Fruit fly (Drosophila melanogaster) whole organism, embryonic: Measurements from ENCODE around the gene Syx5.

Source experiments
- Adf1 ChIP-seq: fragments of 200-800 bp; sonication (Bioruptor generic); IDR thresholded peaks from 2 replicates; pipeline ENCODE4 v1.3.6; 2022; ENCODE audit warnings: missing biosample characterization, missing genetic modification characterization
- BEAF-32 ChIP-seq: fragments of 200-800 bp; sonication (Bioruptor generic); optimal IDR thresholded peaks from 3 replicates; lab custom pipeline; 2017; ENCODE audit warnings: missing biosample characterization, missing genetic modification characterization, mild to moderate bottlenecking, moderate library complexity, missing genetic modification reagents
- Blimp-1 ChIP-seq: fragments of 200-800 bp; sonication (Bioruptor generic); optimal IDR thresholded peaks from 3 replicates; lab custom pipeline; 2018; ENCODE audit warnings: missing biosample characterization, missing genetic modification characterization, mild to moderate bottlenecking, moderate library complexity, missing genetic modification reagents
- C15 ChIP-seq: fragments of 200-800 bp; sonication (Bioruptor generic); IDR thresholded peaks from 3 replicates; pipeline ENCODE4 v1.3.6; 2022; ENCODE audit warnings: missing biosample characterization, missing genetic modification characterization
- CG10565 ChIP-seq: fragments of 200-800 bp; sonication (Bioruptor generic); optimal IDR thresholded peaks from 3 replicates; lab custom pipeline; 2016; ENCODE audit warnings: missing biosample characterization, mild to moderate bottlenecking, missing genetic modification characterization
- CG10979 ChIP-seq: fragments of 200-800 bp; sonication (Bioruptor generic); optimal IDR thresholded peaks from 2 replicates; lab custom pipeline; 2018; ENCODE audit warnings: missing biosample characterization, mild to moderate bottlenecking, missing genetic modification characterization, moderate library complexity
- CG11398 ChIP-seq: fragments of 200-800 bp; sonication (Bioruptor generic); optimal IDR thresholded peaks from 2 replicates; lab custom pipeline; 2016; ENCODE audit warnings: missing biosample characterization, missing genetic modification characterization
- CG12071 ChIP-seq: fragments of 200-800 bp; sonication (Bioruptor generic); optimal IDR thresholded peaks from 3 replicates; lab custom pipeline; 2018; ENCODE audit warnings: missing biosample characterization, mild to moderate bottlenecking, missing genetic modification characterization
- CG12236 ChIP-seq: fragments of 200-800 bp; sonication (Bioruptor generic); optimal IDR thresholded peaks from 2 replicates; lab custom pipeline; 2016; ENCODE audit warnings: missing biosample characterization, missing genetic modification characterization
- CG12659 ChIP-seq: fragments of 200-800 bp; sonication (Bioruptor generic); optimal IDR thresholded peaks from 3 replicates; lab custom pipeline; 2017; ENCODE audit warnings: mild to moderate bottlenecking, missing biosample characterization, missing genetic modification reagents, missing genetic modification characterization
- CG12942 ChIP-seq: fragments of 200-800 bp; sonication (Bioruptor generic); optimal IDR thresholded peaks from 3 replicates; lab custom pipeline; 2016; ENCODE audit warnings: missing biosample characterization, missing genetic modification characterization
- CG13296 ChIP-seq: fragments of 200-800 bp; sonication (Bioruptor generic); optimal IDR thresholded peaks from 3 replicates; lab custom pipeline; 2018; ENCODE audit warnings: missing biosample characterization, mild to moderate bottlenecking, missing genetic modification characterization
- CG14710 ChIP-seq: fragments of 200-800 bp; sonication (Bioruptor generic); optimal IDR thresholded peaks from 3 replicates; lab custom pipeline; 2019; ENCODE audit warnings: missing biosample characterization, mild to moderate bottlenecking, missing genetic modification characterization, moderate library complexity
- CG1529 ChIP-seq: fragments of 200-800 bp; sonication (Bioruptor generic); optimal IDR thresholded peaks from 3 replicates; lab custom pipeline; 2018; ENCODE audit warnings: missing biosample characterization, missing genetic modification characterization
- CG17328 ChIP-seq: fragments of 200-800 bp; sonication (Bioruptor generic); IDR thresholded peaks from 2 replicates; pipeline ENCODE4 v1.3.6; 2022; ENCODE audit warnings: missing biosample characterization, missing genetic modification characterization
- CG17359 ChIP-seq: fragments of 200-800 bp; sonication (Bioruptor generic); optimal IDR thresholded peaks from 3 replicates; lab custom pipeline; 2018; ENCODE audit warnings: missing biosample characterization, mild to moderate bottlenecking, missing genetic modification characterization, moderate library complexity
- CG17829 ChIP-seq: fragments of 200-800 bp; optimal IDR thresholded peaks from 2 replicates; lab custom pipeline; 2019; ENCODE audit warnings: missing biosample characterization, mild to moderate bottlenecking, missing genetic modification characterization, moderate library complexity
- CG17912 ChIP-seq: fragments of 200-800 bp; sonication (Bioruptor generic); optimal IDR thresholded peaks from 2 replicates; lab custom pipeline; 2018; ENCODE audit warnings: missing biosample characterization, mild to moderate bottlenecking, missing genetic modification characterization
- CG1832 ChIP-seq: fragments of 200-800 bp; sonication (Bioruptor generic); optimal IDR thresholded peaks from 2 replicates; lab custom pipeline; 2017; ENCODE audit warnings: missing biosample characterization, mild to moderate bottlenecking, missing genetic modification characterization, inconsistent platforms
- CG18599 ChIP-seq: fragments of 200-800 bp; sonication (Bioruptor generic); optimal IDR thresholded peaks from 3 replicates; lab custom pipeline; 2017; ENCODE audit warnings: missing biosample characterization, missing genetic modification characterization, mild to moderate bottlenecking, moderate library complexity, missing genetic modification reagents
- CG2678 ChIP-seq: fragments of 200-800 bp; sonication (Bioruptor generic); optimal IDR thresholded peaks from 3 replicates; lab custom pipeline; 2019; ENCODE audit warnings: missing biosample characterization, mild to moderate bottlenecking, missing genetic modification characterization, moderate library complexity
- CG30403 ChIP-seq: fragments of 200-800 bp; sonication (Bioruptor generic); optimal IDR thresholded peaks from 3 replicates; lab custom pipeline; 2016; ENCODE audit warnings: missing biosample characterization, missing genetic modification characterization
- CG4617 ChIP-seq: fragments of 200-800 bp; sonication (Bioruptor generic); optimal IDR thresholded peaks from 3 replicates; lab custom pipeline; 2016; ENCODE audit warnings: missing biosample characterization, missing genetic modification characterization, borderline replicate concordance
- CG4730 ChIP-seq: fragments of 200-800 bp; sonication (Bioruptor generic); IDR thresholded peaks from 2 replicates; pipeline ENCODE4 v1.3.6; 2022; ENCODE audit warnings: missing biosample characterization, missing genetic modification characterization
- CG6683 ChIP-seq: fragments of 200-800 bp; sonication (Bioruptor generic); optimal IDR thresholded peaks from 2 replicates; lab custom pipeline; 2017; ENCODE audit warnings: missing biosample characterization, mild to moderate bottlenecking, missing genetic modification characterization, missing genetic modification reagents
- CG8765 ChIP-seq: fragments of 200-800 bp; sonication (Bioruptor generic); IDR thresholded peaks from 2 replicates; pipeline ENCODE4 v1.3.6; 2022; ENCODE audit warnings: missing biosample characterization, missing genetic modification characterization
- CG8944 ChIP-seq: fragments of 200-800 bp; sonication (Bioruptor generic); optimal IDR thresholded peaks from 3 replicates; lab custom pipeline; 2016; ENCODE audit warnings: missing biosample characterization, missing genetic modification characterization
- Chrac-16 ChIP-seq: fragments of 200-800 bp; sonication (Bioruptor generic); optimal IDR thresholded peaks from 3 replicates; lab custom pipeline; 2016; ENCODE audit warnings: missing biosample characterization, missing genetic modification characterization
- D ChIP-seq, 2 experiments: fragments of 200-800 bp in 1 of 2; fragments of >200 bp in 1 of 2; sonication (Bioruptor generic) in 1 of 2; optimal IDR thresholded peaks; 2 replicates in 1 of 2; 3 replicates in 1 of 2; lab custom pipeline; 2017; ENCODE audit warnings: mild to moderate bottlenecking in 1 of 2, missing biosample characterization in 1 of 2, missing genetic modification characterization in 1 of 2, missing genetic modification reagents in 1 of 2
- Dad ChIP-seq: fragments of 200-800 bp; sonication (Bioruptor generic); optimal IDR thresholded peaks from 3 replicates; lab custom pipeline; 2016; ENCODE audit warnings: missing biosample characterization, missing genetic modification characterization
- Dip2 ChIP-seq: fragments of 200-800 bp; sonication (Bioruptor generic); IDR thresholded peaks from 2 replicates; pipeline ENCODE4 v1.3.6; 2022; ENCODE audit warnings: missing biosample characterization, missing genetic modification characterization
- Dip3 ChIP-seq: fragments of 200-800 bp; sonication (Bioruptor generic); optimal IDR thresholded peaks from 3 replicates; lab custom pipeline; 2016; ENCODE audit warnings: missing biosample characterization, missing genetic modification characterization
- Hsf ChIP-seq: fragments of 200-800 bp; sonication (Bioruptor generic); optimal IDR thresholded peaks from 3 replicates; lab custom pipeline; 2016; ENCODE audit warnings: missing biosample characterization, missing genetic modification characterization
- MBD-R2 ChIP-seq: fragments of 200-800 bp; sonication (Bioruptor generic); IDR thresholded peaks from 2 replicates; pipeline ENCODE4 v1.3.6; 2022; ENCODE audit warnings: missing biosample characterization, missing genetic modification characterization
- Poxn ChIP-seq: fragments of 200-800 bp; sonication (Bioruptor generic); IDR thresholded peaks from 2 replicates; pipeline ENCODE4 v1.3.6; 2022; ENCODE audit warnings: missing biosample characterization, missing genetic modification characterization
- Ptx1 ChIP-seq: fragments of 200-800 bp; sonication (Bioruptor generic); IDR thresholded peaks from 2 replicates; pipeline ENCODE4 v1.3.6; 2022; ENCODE audit warnings: missing biosample characterization, missing genetic modification characterization
- Ssrp ChIP-seq: fragments of 200-800 bp; sonication (Bioruptor generic); optimal IDR thresholded peaks from 2 replicates; lab custom pipeline; 2018; ENCODE audit warnings: missing biosample characterization, mild to moderate bottlenecking, missing genetic modification characterization, moderate library complexity
- bowl ChIP-seq: fragments of 200-800 bp; sonication (Bioruptor generic); IDR thresholded peaks from 2 replicates; pipeline ENCODE4 v1.3.6; 2022; ENCODE audit warnings: missing biosample characterization, missing genetic modification characterization
- ems ChIP-seq: fragments of 200-800 bp; sonication (Bioruptor generic); optimal IDR thresholded peaks from 3 replicates; lab custom pipeline; 2016; ENCODE audit warnings: missing biosample characterization, missing genetic modification characterization
- ham ChIP-seq: fragments of 200-800 bp; sonication (Bioruptor generic); IDR thresholded peaks from 2 replicates; pipeline ENCODE4 v1.3.6; 2022; ENCODE audit warnings: missing biosample characterization, missing genetic modification characterization
- kay ChIP-seq: fragments of 200-800 bp; sonication (Bioruptor generic); optimal IDR thresholded peaks from 2 replicates; lab custom pipeline; 2016; ENCODE audit warnings: missing biosample characterization, missing genetic modification characterization
- org-1 ChIP-seq: fragments of 200-800 bp; sonication (Bioruptor generic); optimal IDR thresholded peaks from 2 replicates; lab custom pipeline; 2017; ENCODE audit warnings: missing biosample characterization, missing genetic modification characterization
- slou ChIP-seq: fragments of 200-800 bp; sonication (Bioruptor generic); optimal IDR thresholded peaks from 3 replicates; lab custom pipeline; 2016; ENCODE audit warnings: missing biosample characterization, missing genetic modification characterization
- sug ChIP-seq: fragments of 200-800 bp; optimal IDR thresholded peaks from 2 replicates; lab custom pipeline; 2019; ENCODE audit warnings: missing biosample characterization, mild to moderate bottlenecking, missing genetic modification characterization, moderate library complexity
- tup ChIP-seq: fragments of 200-800 bp; sonication (Bioruptor generic); optimal IDR thresholded peaks from 2 replicates; lab custom pipeline; 2016; ENCODE audit warnings: missing biosample characterization, mild to moderate bottlenecking, missing genetic modification characterization, moderate library complexity
- usp ChIP-seq: fragments of >200 bp; optimal IDR thresholded peaks from 2 replicates; lab custom pipeline; 2017; ENCODE audit warnings: missing biosample characterization, missing genetic modification characterization
- vfl ChIP-seq: fragments of 200-800 bp; sonication (Bioruptor generic); optimal IDR thresholded peaks from 2 replicates; lab custom pipeline; 2016; ENCODE audit warnings: missing biosample characterization, missing genetic modification characterization
- wor ChIP-seq: fragments of 200-800 bp; sonication (Bioruptor generic); IDR thresholded peaks from 2 replicates; pipeline ENCODE4 v1.3.6; 2022; ENCODE audit warnings: missing biosample characterization, missing genetic modification characterization

The Syx5 gene

dm6 chr2L:16325515-16326257 is 18.5 kb downstream of the Syx5 start, which contains the start of gene cact:
Gene cact, minus strand, starts transcription at chr2L:16326207.
- TF ChIP-seq slou (peak; percentile 82), ems (GFP tag; lab: Kevin White, UChicago) (peak; percentile 90), CG12071 (GFP tag; lab: Kevin White, UChicago) (peak; percentile 68), Dip2 (GFP tag; lab: Robert Waterston, UW) (no peak), vfl (peak; percentile 93), CG10565 (GFP tag; lab: Kevin White, UChicago) (peak; percentile 50), Adf1 (peak; percentile 65; the same call in 1 of the 2 replicates), CG14710 (tag; lab: Kevin White, UChicago) (peak; percentile 96), tup (GFP tag; lab: Kevin White, UChicago) (peak; percentile 89), CG8765 (peak; percentile 83), CG12942 (GFP tag; lab: Kevin White, UChicago) (peak; percentile 90), wor (peak; percentile 79), CG4730 (peak; percentile 83), CG17829 (peak; percentile 95), CG12236 (GFP tag; lab: Kevin White, UChicago) (peak; percentile 92), CG18599 (GFP tag; lab: Kevin White, UChicago) (peak; percentile 94), CG11398 (GFP tag; lab: Kevin White, UChicago) (peak; percentile 91), CG8944 (peak; percentile 91), Dip3 (GFP tag; lab: Kevin White, UChicago) (peak; percentile 94), kay (GFP tag; lab: Kevin White, UChicago) (peak; percentile 91), CG1529 (GFP tag; lab: Kevin White, UChicago) (peak; percentile 82), CG2678 (peak; percentile 93), usp (GFP tag; lab: Kevin White, UChicago) (no peak), Ssrp (tag; lab: Kevin White, UChicago) (peak; percentile 91), ham (GFP tag; lab: Robert Waterston, UW) (peak; percentile 65; the same call in 1 of the 2 replicates), D (optimal IDR thresholded peaks at IDR 0.05; lab: Kevin White, UChicago) (no peak), D (GFP tag; optimal IDR thresholded peaks at IDR 0.05; lab: Kevin White, UChicago) (peak; percentile 81), Chrac-16 (GFP tag; lab: Kevin White, UChicago) (peak; percentile 96), org-1 (peak; percentile 74), Poxn (GFP tag; lab: Robert Waterston, UW) (peak; percentile 56; the same call in 1 of the 2 replicates), Dad (GFP tag; lab: Kevin White, UChicago) (peak; percentile 91), CG30403 (peak; percentile 97), BEAF-32 (peak; percentile 70), CG4617 (GFP tag; lab: Kevin White, UChicago) (peak; percentile 41), Ptx1 (peak; percentile 95), Blimp-1 (GFP tag; lab: Kevin White, UChicago) (peak; percentile 89), CG17912 (GFP tag; lab: Kevin White, UChicago) (peak; percentile 66), sug (peak; percentile 88), CG13296 (GFP tag; lab: Kevin White, UChicago) (peak; percentile 85), Hsf (GFP tag; lab: Kevin White, UChicago) (peak; percentile 95), CG6683 (GFP tag; lab: Kevin White, UChicago) (peak; percentile 79), C15 (GFP tag; lab: Robert Waterston, UW) (0 out of 3 replicates have a peak, but pooled peaks have one; percentile 53), CG17328 (GFP tag; lab: Robert Waterston, UW) (peak; percentile 91), CG17359 (peak; percentile 94), CG1832 (GFP tag; lab: Kevin White, UChicago) (no peak), bowl (GFP tag; lab: Robert Waterston, UW) (peak; percentile 32; the same call in 1 of the 2 replicates), MBD-R2 (peak; percentile 72), CG10979 (tag; lab: Kevin White, UChicago) (peak; percentile 89), CG12659 (peak; percentile 95)
